Worm (Caenorhabditis elegans): ENCODE results near the gene fat-2.

DNA sequence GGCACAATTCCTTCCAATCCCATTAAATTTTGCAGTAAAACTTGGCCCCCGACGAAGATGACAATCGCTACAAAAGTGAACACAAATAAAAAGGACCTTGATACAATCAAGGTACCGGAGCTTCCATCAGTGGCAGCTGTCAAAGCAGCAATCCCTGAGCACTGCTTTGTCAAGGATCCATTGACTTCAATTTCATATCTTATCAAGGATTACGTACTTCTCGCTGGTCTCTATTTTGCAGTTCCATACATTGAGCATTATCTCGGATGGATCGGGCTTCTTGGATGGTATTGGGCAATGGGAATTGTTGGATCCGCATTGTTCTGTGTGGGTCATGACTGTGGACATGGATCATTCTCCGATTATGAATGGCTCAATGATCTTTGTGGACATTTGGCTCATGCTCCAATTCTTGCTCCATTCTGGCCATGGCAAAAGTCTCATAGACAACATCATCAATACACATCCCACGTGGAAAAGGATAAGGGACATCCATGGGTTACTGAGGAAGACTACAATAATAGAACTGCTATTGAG lies at the start of gene fat-2:
- TF ChIP-seq T07F8.4 (tag; optimal IDR thresholded peaks at IDR 0.05) (no peak), him-1 (tag; optimal IDR thresholded peaks at IDR 0.05) (no peak), K12H6.12 (tag; optimal IDR thresholded peaks at IDR 0.05) (no peak), madf-8 (GFP tag; conservative IDR thresholded peaks at IDR 0.05) (no peak), C06A6.2 (GFP tag; conservative IDR thresholded peaks at IDR 0.05) (no peak), snpc-4 (GFP tag; optimal IDR thresholded peaks at IDR 0.05) (no peak), snpc-4 (tag; optimal IDR thresholded peaks at IDR 0.05) (no peak), mel-28 (tag; optimal IDR thresholded peaks at IDR 0.05; ENCODE audit: borderline replicate concordance) (no peak), unc-130 (GFP tag; optimal IDR thresholded peaks at IDR 0.05) (no peak), somi-1 (GFP tag; optimal IDR thresholded peaks at IDR 0.05) (no peak), ama-1 (optimal IDR thresholded peaks at IDR 0.05) (no peak), ama-1 (GFP tag; optimal IDR thresholded peaks at IDR 0.05) (no peak), lag-1 (GFP tag; IDR thresholded peaks at IDR 0.05) (no peak)

Data from whole organism, young adult.